Worm (Caenorhabditis elegans) whole organism, late embryonic: Measurements from ENCODE around the gene spin-3.

Source experiments
- K09A11.1 ChIP-seq: sonication (generic microtip); optimal IDR thresholded peaks from 2 replicates; lab custom pipeline; 2017; ENCODE audit warnings: antibody characterized with exemption, mild to moderate bottlenecking, missing genetic modification characterization, missing compliant biosample characterization; ENCODE audit not compliant: insufficient read depth
- ama-1 ChIP-seq: fragments of 150-350 bp; optimal IDR thresholded peaks from 2 replicates; lab custom pipeline; 2014
- dmd-4 ChIP-seq: sonication (generic microtip); optimal IDR thresholded peaks from 2 replicates; lab custom pipeline; 2016; ENCODE audit warnings: borderline replicate concordance, missing genetic modification characterization, missing compliant biosample characterization
- fkh-10 ChIP-seq: fragments of 150-350 bp; optimal IDR thresholded peaks from 2 replicates; lab custom pipeline; 2014; ENCODE audit warnings: missing biosample characterization, missing genetic modification reagents, missing genetic modification characterization
- hlh-30 ChIP-seq: sonication (generic microtip); optimal IDR thresholded peaks from 2 replicates; lab custom pipeline; 2017; ENCODE audit warnings: antibody characterized with exemption, missing genetic modification characterization, missing compliant biosample characterization; ENCODE audit not compliant: insufficient read depth
- lin-11 ChIP-seq: fragments of 200-800 bp; sonication (Bioruptor generic); optimal IDR thresholded peaks from 2 replicates; lab custom pipeline; 2018; ENCODE audit warnings: mild to moderate bottlenecking, missing genetic modification characterization, missing compliant biosample characterization
- nhr-11 ChIP-seq: fragments of 150-350 bp; optimal IDR thresholded peaks from 2 replicates; lab custom pipeline; 2014; ENCODE audit warnings: missing biosample characterization, missing genetic modification characterization
- pha-4 ChIP-seq: fragments of 150-350 bp; optimal IDR thresholded peaks from 2 replicates; lab custom pipeline; 2018; ENCODE audit warnings: missing biosample characterization, missing genetic modification reagents, missing genetic modification characterization
- tbx-2 ChIP-seq: sonication (generic microtip); optimal IDR thresholded peaks from 2 replicates; lab custom pipeline; 2016; ENCODE audit warnings: missing genetic modification characterization, missing compliant biosample characterization

DNA sequence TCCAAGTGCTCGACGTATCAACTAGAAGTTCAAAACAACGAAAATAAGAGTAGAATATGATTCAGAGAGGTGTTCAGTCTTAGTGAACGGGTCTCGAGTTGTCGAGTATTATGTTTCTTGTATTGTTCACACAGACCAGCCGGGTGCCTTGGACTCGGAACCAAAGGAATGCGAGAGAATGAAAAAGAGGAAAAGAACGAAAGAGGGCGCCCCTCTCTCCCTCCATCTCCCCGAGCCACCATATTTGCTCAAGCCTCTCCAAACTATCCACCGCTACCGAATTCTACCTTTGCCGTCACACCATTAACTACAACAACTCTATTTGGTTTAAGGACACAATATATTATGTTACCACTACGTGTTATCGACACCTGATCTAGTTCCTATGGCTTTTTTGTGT is 31.7 kb downstream of the spin-3 start:
- TF ChIP-seq lin-11 (tag; lab: Kevin White, UChicago) (no peak), tbx-2 (tag; lab: Kevin White, UChicago) (no peak), dmd-4 (no peak), fkh-10 (no peak), pha-4 (tag; lab: Kevin White, UChicago) (no peak), K09A11.1 (no peak), hlh-30 (tag; lab: Kevin White, UChicago) (no peak), nhr-11 (tag; lab: Kevin White, UChicago) (no peak), ama-1 (lab: Kevin White, UChicago) (no peak)
